Worm (Caenorhabditis elegans): ENCODE measurements around the gene T03E6.8.

ce11 chrV:16610094-16610493 is 7.1 kb upstream of the T03E6.8 start:
- TF ChIP-seq ztf-11 (tag; optimal IDR thresholded peaks at IDR 0.05), result no peak
- no peak for TF ChIP-seq snpc-4 (tag; optimal IDR thresholded peaks at IDR 0.05)
- no peak for TF ChIP-seq ces-1 (GFP tag; optimal IDR thresholded peaks at IDR 0.05)
- TF ChIP-seq unc-62 (GFP tag; optimal IDR thresholded peaks at IDR 0.05), result no peak
- no peak for TF ChIP-seq nhr-12 (tag; optimal IDR thresholded peaks at IDR 0.05)
- no peak for TF ChIP-seq nhr-237 (tag; optimal IDR thresholded peaks at IDR 0.05)
- no peak for TF ChIP-seq mep-1 (tag; optimal IDR thresholded peaks at IDR 0.05)
- no peak for TF ChIP-seq nhr-76 (tag; optimal IDR thresholded peaks at IDR 0.05)
- TF ChIP-seq blmp-1 (tag; optimal IDR thresholded peaks at IDR 0.05), result no peak

All from whole organism, mixed stage, embryonic.